Worm (Caenorhabditis elegans): ENCODE results near the gene Y73B6BL.288.
"Not testable (repeated sequence)": the region's sequence is repeated elsewhere in the genome, so short reads cannot be mapped to it uniquely, and the experiment has no call there.

Y73B6BL.288 gene

ce11 chrIV:6317357-6317756, 25.0 kb downstream of the Y73B6BL.288 start, which contains the start of gene Y73B6BL.12:
Gene Y73B6BL.12 (minus strand): TSS chrIV:6317457.
- TF ChIP-seq elt-3, unc-39, ceh-16 (tag; optimal IDR thresholded peaks at IDR 0.05): not testable (repeated sequence)

ce11 chrIV:6307439-6307838, 34.9 kb downstream of the Y73B6BL.288 start, which contains the start of gene csp-2:
Gene csp-2 (plus strand): TSS chrIV:6307739.
- TF ChIP-seq mdl-1 (tag; optimal IDR thresholded peaks at IDR 0.05) (no peak), nhr-28 (tag; optimal IDR thresholded peaks at IDR 0.05) (no peak), ceh-9 (tag; optimal IDR thresholded peaks at IDR 0.05) (no peak), R02D3.7 (tag; optimal IDR thresholded peaks at IDR 0.05) (no peak), elt-1 (tag; optimal IDR thresholded peaks at IDR 0.05) (no peak), nhr-67 (tag; optimal IDR thresholded peaks at IDR 0.05) (no peak), egl-5 (tag; optimal IDR thresholded peaks at IDR 0.05) (no peak), fos-1 (tag; optimal IDR thresholded peaks at IDR 0.05) (no peak), nhr-43 (tag; optimal IDR thresholded peaks at IDR 0.05; ENCODE audit: poor library complexity, severe bottlenecking) (no peak), daf-12 (tag; optimal IDR thresholded peaks at IDR 0.05) (no peak), skn-1 (tag; optimal IDR thresholded peaks at IDR 0.05) (no peak), ZK546.5 (tag; optimal IDR thresholded peaks at IDR 0.05) (no peak)

ce11 chrIV:6303642-6304041, 38.7 kb downstream of the Y73B6BL.288 start, which contains the start of gene srv-25:
Gene srv-25 (minus strand): TSS chrIV:6303742.
- TF ChIP-seq nhr-28 (tag; optimal IDR thresholded peaks at IDR 0.05): no peak

- TF ChIP-seq ZK546.5 (tag; optimal IDR thresholded peaks at IDR 0.05) (no peak), fkh-10 (GFP tag; optimal IDR thresholded peaks at IDR 0.05) (no peak), nhr-237 (tag; optimal IDR thresholded peaks at IDR 0.05) (no peak), ama-1 (optimal IDR thresholded peaks at IDR 0.05) (no peak), R02D3.7 (tag; optimal IDR thresholded peaks at IDR 0.05) (no peak), eor-1 (tag; optimal IDR thresholded peaks at IDR 0.05) (no peak), fkh-2 (tag; optimal IDR thresholded peaks at IDR 0.05) (no peak), nhr-76 (tag; optimal IDR thresholded peaks at IDR 0.05) (no peak), ztf-11 (tag; optimal IDR thresholded peaks at IDR 0.05) (no peak), daf-12 (tag; optimal IDR thresholded peaks at IDR 0.05) (no peak), jun-1 (tag; optimal IDR thresholded peaks at IDR 0.05) (no peak), nhr-77 (tag; optimal IDR thresholded peaks at IDR 0.05) (no peak), snpc-4 (tag; optimal IDR thresholded peaks at IDR 0.05) (no peak), elt-3 (tag; optimal IDR thresholded peaks at IDR 0.05) (no peak), lin-15B (tag; optimal IDR thresholded peaks at IDR 0.05) (no peak), mml-1 (tag; optimal IDR thresholded peaks at IDR 0.05) (no peak), nfya-1 (tag; optimal IDR thresholded peaks at IDR 0.05; ENCODE audit: insufficient read depth) (no peak), nhr-25 (tag; optimal IDR thresholded peaks at IDR 0.05) (no peak)
Measured at ce11 chrIV:6301764-6302163, 40.6 kb downstream of the Y73B6BL.288 start, which contains the start of gene srv-26. Gene srv-26 (minus strand): TSS chrIV:6301864.

- TF ChIP-seq ceh-82 (tag; optimal IDR thresholded peaks at IDR 0.05) (no peak), sea-2 (GFP tag; optimal IDR thresholded peaks at IDR 0.05) (no peak), eor-1 (tag; optimal IDR thresholded peaks at IDR 0.05) (no peak), nfya-1 (tag; optimal IDR thresholded peaks at IDR 0.05; ENCODE audit: insufficient read depth) (no peak), nhr-11 (tag; optimal IDR thresholded peaks at IDR 0.05) (no peak), ama-1 (optimal IDR thresholded peaks at IDR 0.05) (no peak), elt-3 (tag; optimal IDR thresholded peaks at IDR 0.05) (no peak)
Measured at ce11 chrIV:6299523-6299922, 42.8 kb downstream of the Y73B6BL.288 start.

ce11 chrIV:6298253-6298652, 44.1 kb downstream of the Y73B6BL.288 start, which contains the start of gene srv-27:
Gene srv-27 (minus strand): TSS chrIV:6298353.
- no peak for TF ChIP-seq nhr-23 (tag; optimal IDR thresholded peaks at IDR 0.05)
- no peak for TF ChIP-seq skn-1 (tag; optimal IDR thresholded peaks at IDR 0.05)
- TF ChIP-seq unc-62 (GFP tag; optimal IDR thresholded peaks at IDR 0.05): no peak
- no peak for TF ChIP-seq unc-39 (tag; optimal IDR thresholded peaks at IDR 0.05)
- no peak for TF ChIP-seq nhr-76 (tag; optimal IDR thresholded peaks at IDR 0.05)
- no peak for TF ChIP-seq nfya-1 (tag; optimal IDR thresholded peaks at IDR 0.05; ENCODE audit: insufficient read depth)
- TF ChIP-seq jun-1 (tag; optimal IDR thresholded peaks at IDR 0.05): no peak
